Worm (Caenorhabditis elegans): ENCODE data around the gene ZK1128.1.

- TF ChIP-seq nhr-77 (tag; optimal IDR thresholded peaks at IDR 0.05), result no peak
- no peak for TF ChIP-seq unc-62 (GFP tag; optimal IDR thresholded peaks at IDR 0.05)
- no peak for TF ChIP-seq aly-2 (tag; optimal IDR thresholded peaks at IDR 0.05)
These were observed 5.7 kb upstream of the ZK1128.1 start, which contains the start of the genes gtf-2H3 and ham-3 for ce11 chrIII:10120076-10120831.
